Worm (Caenorhabditis elegans) whole organism, L4 larva: ENCODE measurements around the gene inso-1.

ENCODE experiments used
- F10B5.3 ChIP-seq: sonication (generic microtip); optimal IDR thresholded peaks from 2 replicates; lab custom pipeline; 2016; ENCODE audit warnings: mild to moderate bottlenecking, missing genetic modification characterization, missing compliant biosample characterization
- F26F4.8 ChIP-seq: fragments of 200-800 bp; sonication (Bioruptor generic); conservative IDR thresholded peaks from 2 replicates; pipeline ENCODE4 v1.3.6; 2022; ENCODE audit warnings: missing genetic modification characterization, missing compliant biosample characterization
- R02D3.7 ChIP-seq: fragments of 150-350 bp; sonication (generic microtip); optimal IDR thresholded peaks from 3 replicates; lab custom pipeline; 2014; ENCODE audit warnings: missing biosample characterization, missing genetic modification characterization
- T26A8.4 ChIP-seq: fragments of 200-800 bp; sonication (Bioruptor generic); IDR thresholded peaks from 2 replicates; pipeline ENCODE4 v1.3.6; 2022; ENCODE audit warnings: missing genetic modification characterization, missing compliant biosample characterization
- ZK546.5 ChIP-seq, 2 experiments: sonication (generic microtip); optimal IDR thresholded peaks; 2 replicates each; lab custom pipeline; 2017; ENCODE audit warnings: missing biosample characterization in 2 of 2, missing genetic modification characterization in 2 of 2
- aha-1 ChIP-seq: fragments of 150-350 bp; peaks from one replicate; lab custom pipeline; 2014; ENCODE audit warnings: missing biosample characterization, missing genetic modification characterization
- ama-1 ChIP-seq: fragments of 150-350 bp; optimal IDR thresholded peaks from 2 replicates; lab custom pipeline; 2014; ENCODE audit warnings: inconsistent platforms, mixed read lengths
- ceh-20 ChIP-seq: fragments of 200-800 bp; sonication (Bioruptor generic); IDR thresholded peaks from 2 replicates; pipeline ENCODE4 v1.3.6; 2022; ENCODE audit warnings: missing genetic modification reagents, missing genetic modification characterization, missing compliant biosample characterization
- cey-2 ChIP-seq: sonication (generic microtip); optimal IDR thresholded peaks from 3 replicates; lab custom pipeline; 2017; ENCODE audit warnings: missing genetic modification characterization, mild to moderate bottlenecking, missing compliant biosample characterization, antibody characterized with exemption, borderline replicate concordance; ENCODE audit not compliant: insufficient read depth
- daf-16 ChIP-seq, 3 experiments: sonication (generic microtip); optimal IDR thresholded peaks; 2 replicates each; lab custom pipeline; 2016 to 2017; ENCODE audit warnings: missing genetic modification characterization in 3 of 3, missing genetic modification reagents in 3 of 3, mild to moderate bottlenecking in 2 of 3, missing compliant biosample characterization in 2 of 3, missing biosample characterization in 1 of 3, moderate library complexity in 1 of 3
- daf-19 ChIP-seq: fragments of 200-800 bp; sonication (Bioruptor generic); conservative IDR thresholded peaks from 2 replicates; pipeline ENCODE4 v1.3.6; 2022; ENCODE audit warnings: missing genetic modification characterization, missing compliant biosample characterization
- dmd-6 ChIP-seq: fragments of 200-800 bp; sonication (Bioruptor generic); IDR thresholded peaks from 2 replicates; pipeline ENCODE4 v1.3.6; 2022; ENCODE audit warnings: missing genetic modification reagents, missing genetic modification characterization, missing compliant biosample characterization
- dmd-8 ChIP-seq: fragments of 200-800 bp; sonication (Bioruptor generic); IDR thresholded peaks from 2 replicates; pipeline ENCODE4 v1.3.6; 2022; ENCODE audit warnings: missing genetic modification characterization, missing compliant biosample characterization
- dpl-1 ChIP-seq: fragments of 150-350 bp; optimal IDR thresholded peaks from 2 replicates; lab custom pipeline; 2014; ENCODE audit warnings: missing biosample characterization, missing genetic modification reagents, missing genetic modification characterization
- duxl-1 ChIP-seq: sonication (generic microtip); optimal IDR thresholded peaks from 2 replicates; lab custom pipeline; 2016; ENCODE audit warnings: mild to moderate bottlenecking, missing genetic modification characterization, moderate library complexity, missing compliant biosample characterization; ENCODE audit not compliant: poor library complexity
- dve-1 ChIP-seq: sonication (generic microtip); optimal IDR thresholded peaks from 2 replicates; lab custom pipeline; 2017; ENCODE audit warnings: antibody characterized with exemption, mild to moderate bottlenecking, missing genetic modification characterization, missing compliant biosample characterization; ENCODE audit not compliant: insufficient read depth
- egl-43 ChIP-seq: fragments of 200-800 bp; sonication (Bioruptor generic); IDR thresholded peaks from 2 replicates; pipeline ENCODE4 v1.3.6; 2022; ENCODE audit warnings: missing genetic modification reagents, missing genetic modification characterization, missing compliant biosample characterization
- fos-1 ChIP-seq: fragments of 150-350 bp; optimal IDR thresholded peaks from 2 replicates; lab custom pipeline; 2014; ENCODE audit warnings: missing biosample characterization, missing genetic modification characterization
- hlh-30 ChIP-seq: sonication (generic microtip); optimal IDR thresholded peaks from 2 replicates; lab custom pipeline; 2017; ENCODE audit warnings: antibody characterized with exemption, mild to moderate bottlenecking, missing genetic modification characterization, missing compliant biosample characterization; ENCODE audit not compliant: insufficient read depth
- hmg-1.1 ChIP-seq: fragments of 200-800 bp; sonication (Bioruptor generic); IDR thresholded peaks from 2 replicates; pipeline ENCODE4 v1.3.6; 2022; ENCODE audit warnings: missing genetic modification reagents, missing genetic modification characterization, missing compliant biosample characterization
- lim-7 ChIP-seq: fragments of 200-800 bp; sonication (Bioruptor generic); IDR thresholded peaks from 2 replicates; pipeline ENCODE4 v1.3.6; 2022; ENCODE audit warnings: missing genetic modification characterization, missing compliant biosample characterization
- lin-15B ChIP-seq: fragments of 150-350 bp; sonication (generic microtip); optimal IDR thresholded peaks from 3 replicates; lab custom pipeline; 2014; ENCODE audit warnings: missing biosample characterization, missing genetic modification characterization
- lin-38 ChIP-seq: fragments of 200-800 bp; sonication (Bioruptor generic); IDR thresholded peaks from 2 replicates; pipeline ENCODE4 v1.3.6; 2022; ENCODE audit warnings: missing genetic modification reagents, missing genetic modification characterization, missing compliant biosample characterization
- lir-3 ChIP-seq: sonication (generic microtip); optimal IDR thresholded peaks from 2 replicates; lab custom pipeline; 2016; ENCODE audit warnings: mild to moderate bottlenecking, missing genetic modification characterization, missing compliant biosample characterization
- lsy-2 ChIP-seq, 2 experiments: fragments of 150-350 bp in 1 of 2; sonication (generic microtip) in 1 of 2; optimal IDR thresholded peaks; 2 replicates each; lab custom pipeline; 2014 to 2017; ENCODE audit warnings: missing biosample characterization in 2 of 2, missing genetic modification characterization in 2 of 2
- mdl-1 ChIP-seq, 2 experiments: fragments of 150-350 bp in 1 of 2; sonication (generic microtip) in 1 of 2; optimal IDR thresholded peaks; 2 replicates each; lab custom pipeline; 2014 to 2017; ENCODE audit warnings: missing biosample characterization in 2 of 2, missing genetic modification characterization in 2 of 2
- mep-1 ChIP-seq: fragments of 150-350 bp; sonication (generic microtip); optimal IDR thresholded peaks from 3 replicates; lab custom pipeline; 2014; ENCODE audit warnings: missing biosample characterization, missing genetic modification characterization
- mxl-2 ChIP-seq: fragments of 200-800 bp; sonication (Bioruptor generic); conservative IDR thresholded peaks from 2 replicates; pipeline ENCODE4 v1.3.6; 2022; ENCODE audit warnings: missing genetic modification reagents, missing genetic modification characterization, missing compliant biosample characterization
- mxl-3 ChIP-seq: fragments of 200-800 bp; sonication (Bioruptor generic); optimal IDR thresholded peaks from 2 replicates; lab custom pipeline; 2018; ENCODE audit warnings: mild to moderate bottlenecking, missing genetic modification characterization, missing compliant biosample characterization
- nhr-10 ChIP-seq: fragments of 150-350 bp; optimal IDR thresholded peaks from 2 replicates; lab custom pipeline; 2014; ENCODE audit warnings: missing biosample characterization, missing genetic modification characterization
- nhr-102 ChIP-seq: sonication (generic microtip); optimal IDR thresholded peaks from 2 replicates; lab custom pipeline; 2016; ENCODE audit warnings: mild to moderate bottlenecking, missing genetic modification characterization, moderate library complexity, missing compliant biosample characterization
- nhr-11 ChIP-seq: fragments of 150-350 bp; optimal IDR thresholded peaks from 2 replicates; lab custom pipeline; 2014; ENCODE audit warnings: missing biosample characterization, missing genetic modification characterization
- nhr-25 ChIP-seq: sonication (generic microtip); optimal IDR thresholded peaks from 2 replicates; lab custom pipeline; 2017; ENCODE audit warnings: missing genetic modification characterization, mild to moderate bottlenecking, missing compliant biosample characterization, antibody characterized with exemption, moderate library complexity, borderline replicate concordance; ENCODE audit not compliant: insufficient read depth
- nhr-28 ChIP-seq: fragments of 150-350 bp; optimal IDR thresholded peaks from 2 replicates; lab custom pipeline; 2014; ENCODE audit warnings: missing biosample characterization, missing genetic modification characterization
- nhr-41 ChIP-seq: fragments of 200-800 bp; sonication (Bioruptor generic); IDR thresholded peaks from 2 replicates; pipeline ENCODE4 v1.3.6; 2022; ENCODE audit warnings: missing genetic modification reagents, missing genetic modification characterization, missing compliant biosample characterization
- nhr-76 ChIP-seq: fragments of 150-350 bp; optimal IDR thresholded peaks from 2 replicates; lab custom pipeline; 2014; ENCODE audit warnings: missing biosample characterization, missing genetic modification characterization
- pha-4 ChIP-seq, 2 experiments: fragments of 150-350 bp in 1 of 2; fragments of 200-800 bp in 1 of 2; sonication (Bioruptor generic) in 1 of 2; IDR thresholded peaks in 1 of 2; optimal IDR thresholded peaks in 1 of 2; 2 replicates each; pipeline versions ENCODE4 v1.3.6 to Lab custom; 2014 to 2022; ENCODE audit warnings: missing genetic modification characterization in 2 of 2, missing genetic modification reagents in 2 of 2, missing biosample characterization in 1 of 2, missing compliant biosample characterization in 1 of 2
- rbr-2 ChIP-seq: sonication (generic microtip); optimal IDR thresholded peaks from 2 replicates; lab custom pipeline; 2016; ENCODE audit warnings: missing genotype, missing genetic modification characterization, missing compliant biosample characterization
- sdz-12 ChIP-seq: fragments of 200-800 bp; sonication (Bioruptor generic); optimal IDR thresholded peaks from 2 replicates; lab custom pipeline; 2018; ENCODE audit warnings: mild to moderate bottlenecking, missing genetic modification characterization, missing compliant biosample characterization
- skn-1 ChIP-seq: fragments of 150-350 bp; optimal IDR thresholded peaks from 2 replicates; lab custom pipeline; 2014; ENCODE audit warnings: missing biosample characterization, missing genetic modification characterization
- unc-130 ChIP-seq: sonication (generic microtip); optimal IDR thresholded peaks from 2 replicates; lab custom pipeline; 2016; ENCODE audit warnings: missing genetic modification reagents, missing genetic modification characterization, missing compliant biosample characterization
- unc-39 ChIP-seq: sonication (generic microtip); optimal IDR thresholded peaks from 2 replicates; lab custom pipeline; 2017; ENCODE audit warnings: missing biosample characterization, missing genetic modification characterization
- unc-62 ChIP-seq, 3 experiments: fragments of 150-350 bp in 1 of 3; sonication (generic microtip); optimal IDR thresholded peaks in 2 of 3; peaks in 1 of 3; 1 replicate in 1 of 3; 2 replicates in 2 of 3; lab custom pipeline; 2014 to 2017; ENCODE audit warnings: missing biosample characterization in 3 of 3, missing genetic modification characterization in 3 of 3, missing genetic modification reagents in 3 of 3, missing genotype in 1 of 3
- vab-7 ChIP-seq: fragments of 200-800 bp; sonication (Bioruptor generic); IDR thresholded peaks from 2 replicates; pipeline ENCODE4 v1.3.6; 2022; ENCODE audit warnings: missing genetic modification reagents, missing genetic modification characterization, missing compliant biosample characterization
- zag-1 ChIP-seq: fragments of 150-350 bp; optimal IDR thresholded peaks from 2 replicates; lab custom pipeline; 2014; ENCODE audit warnings: missing biosample characterization, missing genetic modification characterization
- zfp-2 ChIP-seq: sonication (generic microtip); optimal IDR thresholded peaks from 2 replicates; lab custom pipeline; 2016; ENCODE audit warnings: mild to moderate bottlenecking, missing genetic modification characterization, missing compliant biosample characterization
- zip-2 ChIP-seq: fragments of 150-350 bp; optimal IDR thresholded peaks from 2 replicates; lab custom pipeline; 2014; ENCODE audit warnings: missing biosample characterization, missing genetic modification characterization
- ztf-11 ChIP-seq: fragments of 150-350 bp; optimal IDR thresholded peaks from 2 replicates; lab custom pipeline; 2014; ENCODE audit warnings: missing biosample characterization, missing genetic modification characterization

Gene inso-1

DNA sequence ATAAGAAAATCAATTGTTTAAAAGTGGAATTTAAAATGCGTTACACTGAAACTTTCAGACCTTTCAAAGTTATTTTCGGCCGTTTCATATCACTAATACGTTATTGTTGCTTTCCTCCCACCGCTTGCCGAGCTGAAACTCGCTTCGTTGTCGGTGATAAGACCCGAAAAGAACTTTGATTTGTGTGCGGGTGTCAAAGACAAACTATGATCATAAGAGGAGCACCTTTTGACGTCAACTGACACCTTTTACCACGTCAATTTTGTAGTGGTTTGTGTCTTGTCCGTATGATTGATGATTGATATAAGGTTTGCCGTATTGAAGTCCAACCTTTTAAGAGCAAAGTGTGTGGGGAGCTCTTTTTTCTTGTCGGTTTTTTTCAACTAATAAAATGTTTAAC lies 37.1 kb downstream of the inso-1 start, which contains the start of gene ttr-37 (continued):
- TF ChIP-seq daf-19 (GFP tag; lab: Robert Waterston, UW) (no peak), zfp-2 (tag; lab: Kevin White, UChicago) (no peak), lir-3 (no peak), zag-1 (tag; lab: Kevin White, UChicago) (no peak), pha-4 (GFP tag; IDR thresholded peaks at IDR 0.05; lab: Robert Waterston, UW) (no peak), pha-4 (tag; optimal IDR thresholded peaks at IDR 0.05; lab: Kevin White, UChicago) (no peak), nhr-102 (tag; lab: Kevin White, UChicago) (peak; percentile 65), rbr-2 (no peak), mdl-1 (tag; optimal IDR thresholded peaks at IDR 0.05; lab: Kevin White, UChicago) (no peak), lin-38 (no peak), T26A8.4 (no peak), F10B5.3 (no peak), lsy-2 (tag; optimal IDR thresholded peaks at IDR 0.05; lab: Kevin White, UChicago) (no peak), nhr-10 (peak; percentile 49), unc-130 (GFP tag; lab: Kevin White, UChicago) (no peak), fos-1 (tag; lab: Kevin White, UChicago) (no peak), F26F4.8 (GFP tag; lab: Robert Waterston, UW) (no peak), lin-15B (tag; lab: Kevin White, UChicago) (no peak), nhr-41 (GFP tag; lab: Robert Waterston, UW) (no peak), skn-1 (tag; lab: Kevin White, UChicago) (no peak), vab-7 (GFP tag; lab: Robert Waterston, UW) (no peak), ama-1 (no peak), ztf-11 (tag; lab: Kevin White, UChicago) (no peak), dmd-6 (GFP tag; lab: Robert Waterston, UW) (peak; percentile 90), cey-2 (tag; lab: Kevin White, UChicago) (no peak), mep-1 (tag; lab: Kevin White, UChicago) (peak; percentile 45), nhr-76 (no peak), ZK546.5 (tag; optimal IDR thresholded peaks at IDR 0.05; lab: Kevin White, UChicago) (no peak), nhr-11 (no peak), daf-16 (GFP tag; optimal IDR thresholded peaks at IDR 0.05; lab: Kevin White, UChicago) (no peak), daf-16 (tag; optimal IDR thresholded peaks at IDR 0.05; lab: Kevin White, UChicago) (peak; percentile 93)

DNA sequence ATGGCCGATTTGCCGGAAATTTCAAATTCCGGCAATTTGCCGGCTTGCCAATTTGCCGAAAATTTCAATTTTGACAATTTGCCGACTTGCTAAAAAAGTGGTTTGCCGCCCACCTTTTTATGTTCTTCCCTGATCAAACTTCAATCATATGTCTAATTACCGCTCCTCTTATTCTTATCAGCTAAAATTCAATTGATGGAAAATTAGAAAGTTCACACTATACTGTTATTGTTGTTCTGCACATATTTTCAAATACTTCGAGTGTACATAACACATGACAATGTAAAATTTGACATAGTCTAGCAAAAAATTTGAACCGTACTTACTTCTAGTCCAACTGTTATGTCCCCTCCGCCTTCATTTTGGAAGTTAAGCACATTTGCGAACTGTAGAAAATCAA lies 37.9 kb downstream of the inso-1 start:
- TF ChIP-seq lim-7 (GFP tag; lab: Robert Waterston, UW) (no peak), R02D3.7 (tag; lab: Kevin White, UChicago) (no peak), skn-1 (tag; lab: Kevin White, UChicago) (no peak), nhr-28 (tag; lab: Kevin White, UChicago) (peak; percentile 71), aha-1 (tag; lab: Kevin White, UChicago) (peak; percentile 15), zfp-2 (tag; lab: Kevin White, UChicago) (no peak), nhr-25 (tag; lab: Kevin White, UChicago) (no peak), pha-4 (GFP tag; IDR thresholded peaks at IDR 0.05; lab: Robert Waterston, UW) (no peak), pha-4 (tag; optimal IDR thresholded peaks at IDR 0.05; lab: Kevin White, UChicago) (no peak), F10B5.3 (no peak), hmg-1.1 (GFP tag; lab: Robert Waterston, UW) (no peak), duxl-1 (tag; lab: Kevin White, UChicago) (no peak), lir-3 (no peak), egl-43 (no peak), mxl-3 (GFP tag; lab: Kevin White, UChicago) (no peak), sdz-12 (no peak), dve-1 (tag; lab: Kevin White, UChicago) (peak; percentile 60), hlh-30 (tag; lab: Kevin White, UChicago) (peak; percentile 47), zip-2 (tag; lab: Kevin White, UChicago) (no peak), lsy-2 (tag; optimal IDR thresholded peaks at IDR 0.05; lab: Kevin White, UChicago) (no peak), dmd-8 (GFP tag; lab: Robert Waterston, UW) (no peak), unc-62 (GFP tag; optimal IDR thresholded peaks at IDR 0.05 in 1 of 2; lab: Kevin White, UChicago) (no peak), unc-62 (tag; optimal IDR thresholded peaks at IDR 0.05; lab: Kevin White, UChicago) (no peak), unc-39 (tag; lab: Kevin White, UChicago) (no peak), daf-16 (GFP tag; optimal IDR thresholded peaks at IDR 0.05; lab: Kevin White, UChicago) (no peak), daf-16 (tag; optimal IDR thresholded peaks at IDR 0.05; lab: Kevin White, UChicago) (peak; percentile 79), zag-1 (tag; lab: Kevin White, UChicago) (no peak), dpl-1 (GFP tag; lab: Kevin White, UChicago) (no peak), nhr-10 (no peak), T26A8.4 (no peak), mxl-2 (no peak), ceh-20 (no peak), rbr-2 (no peak)
